Worm (Caenorhabditis elegans): Measurements from ENCODE around the gene pals-25.
A peak's percentile ranks its signal among the peaks of the same experiment; 100 is the strongest.

pals-25 gene

DNA sequence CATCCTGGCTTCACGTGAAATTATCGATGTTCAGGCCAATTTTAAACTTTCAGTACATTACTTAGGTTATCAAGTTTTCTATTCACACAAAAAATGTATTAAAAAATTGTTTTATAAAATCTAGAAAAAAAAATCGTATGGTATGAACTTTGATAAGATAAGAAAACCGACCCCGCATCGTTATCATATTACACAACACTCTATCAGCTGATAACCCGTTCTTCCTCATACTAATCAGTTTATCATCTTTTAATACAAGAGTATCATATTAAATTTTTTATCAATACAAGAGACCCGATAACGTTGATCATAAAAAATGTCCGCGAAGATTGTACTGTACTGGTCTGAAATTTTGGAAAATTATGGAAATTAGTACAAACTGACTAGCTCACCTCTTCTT is 19.9 kb downstream of the pals-25 start (continued):
- TF ChIP-seq F37D6.2 (tag; optimal IDR thresholded peaks at IDR 0.05): no peak
- no peak for TF ChIP-seq ama-1 (optimal IDR thresholded peaks at IDR 0.05)
- TF ChIP-seq sdz-12 (GFP tag; optimal IDR thresholded peaks at IDR 0.05): no peak
- no peak for TF ChIP-seq lir-3 (tag; optimal IDR thresholded peaks at IDR 0.05)
- no peak for TF ChIP-seq dmd-8 (GFP tag; IDR thresholded peaks at IDR 0.05)
- no peak for TF ChIP-seq ceh-62 (tag; optimal IDR thresholded peaks at IDR 0.05)
- no peak for TF ChIP-seq ceh-28 (tag; optimal IDR thresholded peaks at IDR 0.05)
- no peak for TF ChIP-seq egl-43 (GFP tag; IDR thresholded peaks at IDR 0.05)
- TF ChIP-seq saeg-2 (GFP tag; IDR thresholded peaks at IDR 0.05): no peak
- TF ChIP-seq lin-29 (GFP tag; IDR thresholded peaks at IDR 0.05): no peak
- TF ChIP-seq ceh-82 (tag; optimal IDR thresholded peaks at IDR 0.05): no peak
- TF ChIP-seq tag-97 (GFP tag; IDR thresholded peaks at IDR 0.05): no peak
- no peak for TF ChIP-seq arid-1 (GFP tag; conservative IDR thresholded peaks at IDR 0.05)
- TF ChIP-seq jun-1 (tag; optimal IDR thresholded peaks at IDR 0.05): peak; percentile 52
- TF ChIP-seq vab-7 (GFP tag; IDR thresholded peaks at IDR 0.05): no peak
- TF ChIP-seq nhr-10 (tag; optimal IDR thresholded peaks at IDR 0.05): no peak
- no peak for TF ChIP-seq mep-1 (tag; optimal IDR thresholded peaks at IDR 0.05)
- no peak for TF ChIP-seq Y48G9A.11 (GFP tag; IDR thresholded peaks at IDR 0.05)
- no peak for TF ChIP-seq Y105C5A.15 (GFP tag; IDR thresholded peaks at IDR 0.05)
- no peak for TF ChIP-seq lin-13 (GFP tag; optimal IDR thresholded peaks at IDR 0.05)
- TF ChIP-seq ztf-7 (tag; optimal IDR thresholded peaks at IDR 0.05): no peak
- TF ChIP-seq madf-9 (GFP tag; conservative IDR thresholded peaks at IDR 0.05): no peak
- TF ChIP-seq zfp-2 (tag; optimal IDR thresholded peaks at IDR 0.05): no peak
- TF ChIP-seq hif-1 (tag; optimal IDR thresholded peaks at IDR 0.05): no peak
- TF ChIP-seq dpl-1 (GFP tag; optimal IDR thresholded peaks at IDR 0.05): no peak
- peak; percentile 96 for TF ChIP-seq lin-1 (GFP tag; IDR thresholded peaks at IDR 0.05)
- no peak for TF ChIP-seq lim-7 (GFP tag; IDR thresholded peaks at IDR 0.05)
- peak; percentile 86 for TF ChIP-seq cey-2 (tag; optimal IDR thresholded peaks at IDR 0.05; ENCODE audit: borderline replicate concordance, insufficient read depth)
- no peak for TF ChIP-seq pha-4 (GFP tag; IDR thresholded peaks at IDR 0.05)
- no peak for TF ChIP-seq pha-4 (tag; optimal IDR thresholded peaks at IDR 0.05)
- TF ChIP-seq ZK546.5 (tag; optimal IDR thresholded peaks at IDR 0.05): no peak
- TF ChIP-seq ceh-32 (tag; optimal IDR thresholded peaks at IDR 0.05; ENCODE audit: poor library complexity): no peak
- TF ChIP-seq mxl-3 (GFP tag; optimal IDR thresholded peaks at IDR 0.05): no peak
- no peak for TF ChIP-seq ctbp-1 (GFP tag; IDR thresholded peaks at IDR 0.05)
- peak; percentile 13 for TF ChIP-seq zip-2 (tag; optimal IDR thresholded peaks at IDR 0.05)
- no peak for TF ChIP-seq hlh-30 (tag; optimal IDR thresholded peaks at IDR 0.05; ENCODE audit: insufficient read depth)
- TF ChIP-seq Y75B8A.6 (GFP tag; IDR thresholded peaks at IDR 0.05): no peak
- no peak for TF ChIP-seq egl-27 (tag; optimal IDR thresholded peaks at IDR 0.05)
- TF ChIP-seq T20F7.1 (GFP tag; optimal IDR thresholded peaks at IDR 0.05): no peak
- TF ChIP-seq F26F4.8 (GFP tag; conservative IDR thresholded peaks at IDR 0.05): no peak
- TF ChIP-seq lin-39 (tag; optimal IDR thresholded peaks at IDR 0.05): no peak
- peak; percentile 100 for TF ChIP-seq pqm-1 (tag; optimal IDR thresholded peaks at IDR 0.05)
- no peak for TF ChIP-seq snpc-4 (tag; optimal IDR thresholded peaks at IDR 0.05)
- TF ChIP-seq dve-1 (tag; optimal IDR thresholded peaks at IDR 0.05; ENCODE audit: insufficient read depth): peak; percentile 95
- peak; percentile 94 for TF ChIP-seq php-3 (GFP tag; IDR thresholded peaks at IDR 0.05)
- TF ChIP-seq daf-16 (GFP tag; optimal IDR thresholded peaks at IDR 0.05): peak in 1 of 2 experiments; percentile 49
- TF ChIP-seq daf-16 (tag; optimal IDR thresholded peaks at IDR 0.05): peak; percentile 86
- TF ChIP-seq lsy-2 (tag; optimal IDR thresholded peaks at IDR 0.05): no peak
- TF ChIP-seq tra-1 (GFP tag; IDR thresholded peaks at IDR 0.05): peak; percentile 91
- TF ChIP-seq Y5F2A.4 (GFP tag; optimal IDR thresholded peaks at IDR 0.05): no peak
- TF ChIP-seq nhr-111 (GFP tag; optimal IDR thresholded peaks at IDR 0.05): no peak
- no peak for TF ChIP-seq lin-15B (tag; optimal IDR thresholded peaks at IDR 0.05)
- TF ChIP-seq nhr-42 (GFP tag; IDR thresholded peaks at IDR 0.05): no peak
